Fruit fly (Drosophila melanogaster) whole organism: ENCODE results near the gene CAH1.

Experiments used
- CG8478 ChIP-seq: fragments of >200 bp; optimal IDR thresholded peaks from 2 replicates; lab custom pipeline; 2018; ENCODE audit warnings: inconsistent platforms
- Dll ChIP-seq: fragments of >200 bp; optimal IDR thresholded peaks from 2 replicates; lab custom pipeline; 2017
- psq ChIP-seq: fragments of >200 bp; optimal IDR thresholded peaks from 2 replicates; lab custom pipeline; 2017
- usp ChIP-seq: fragments of >200 bp; optimal IDR thresholded peaks from 2 replicates; lab custom pipeline; 2017; ENCODE audit warnings: missing biosample characterization, missing genetic modification characterization, mixed read lengths

- TF ChIP-seq CG8478 (lab: Kevin White, UChicago) (no peak), usp (no peak), psq (lab: Kevin White, UChicago) (no peak), Dll (lab: Kevin White, UChicago) (no peak)
Measured at dm6 chr2L:13841508-13841907, 38.1 kb downstream of the CAH1 start, which contains the start of gene CG33307.
